Worm (Caenorhabditis elegans): ENCODE results near the gene D1069.3.

DNA sequence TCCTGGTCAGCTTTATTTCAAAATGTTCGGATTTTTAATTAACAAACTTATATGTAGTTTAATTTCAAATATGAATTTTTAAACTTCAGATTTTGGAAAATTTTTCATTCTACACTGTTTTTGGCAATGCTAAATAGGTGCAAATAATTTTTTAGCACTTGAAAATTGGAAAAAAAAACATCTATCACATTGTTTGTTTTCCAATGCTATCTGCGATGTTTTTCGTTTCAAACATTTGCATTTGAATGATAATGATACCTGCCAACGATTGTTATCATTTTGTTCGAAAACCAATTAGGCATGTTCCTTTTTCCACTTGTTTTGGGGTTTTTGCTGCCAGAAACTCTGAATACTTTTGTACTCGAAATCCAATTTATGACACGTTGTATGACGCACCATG is 27.3 kb upstream of the D1069.3 start, which contains the start of gene C03H5.4:
- TF ChIP-seq snpc-1.2 (GFP tag; IDR thresholded peaks at IDR 0.05) (no peak), jun-1 (tag; optimal IDR thresholded peaks at IDR 0.05) (no peak), spr-1 (tag; optimal IDR thresholded peaks at IDR 0.05) (no peak), nhr-48 (tag; optimal IDR thresholded peaks at IDR 0.05) (no peak), ztf-11 (tag; optimal IDR thresholded peaks at IDR 0.05) (no peak), snpc-4 (tag; optimal IDR thresholded peaks at IDR 0.05) (no peak)

Measured in whole organism, L4 larva.